Fruit fly (Drosophila melanogaster): Measurements from ENCODE around the gene CG15394.

The CG15394 gene

DNA sequence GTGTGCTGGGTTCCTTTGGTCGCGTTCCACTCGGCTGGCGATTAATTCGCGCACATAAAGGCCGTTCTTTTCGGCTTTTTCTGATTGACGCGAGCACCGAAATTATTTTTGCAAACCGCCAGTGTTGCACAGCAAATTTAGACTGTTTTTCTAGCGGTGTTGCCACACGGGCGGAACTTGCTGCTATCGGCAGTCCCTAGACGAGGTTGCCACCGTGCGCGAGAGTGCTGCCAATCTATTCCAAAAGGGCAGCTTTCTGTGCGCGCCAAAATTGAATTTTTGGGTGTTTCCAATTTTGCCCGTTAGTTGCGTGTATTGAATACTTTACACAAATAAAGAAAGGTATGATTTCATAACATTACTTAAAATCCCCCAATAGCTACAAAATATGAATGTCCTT, 6.4 kb upstream of the CG15394 start, which contains the start of gene Drp1:
Gene Drp1, minus strand, starts transcription at position 146 of the 400 bp plus-strand sequence.
- TF ChIP-seq CG6163 (GFP tag; IDR thresholded peaks at IDR 0.05) (peak; percentile 36; the same call in 2 of the 3 replicates), cyc (GFP tag; optimal IDR thresholded peaks at IDR 0.05) (peak; percentile 32), Eip75B (GFP tag; optimal IDR thresholded peaks at IDR 0.05) (peak; percentile 26), Hr39 (GFP tag; optimal IDR thresholded peaks at IDR 0.05) (peak; percentile 26), OdsH (GFP tag; optimal IDR thresholded peaks at IDR 0.05) (peak; percentile 6), CG3919 (GFP tag; optimal IDR thresholded peaks at IDR 0.05) (peak; percentile 31), svp (GFP tag) (no peak), vri (GFP tag; optimal IDR thresholded peaks at IDR 0.05) (peak; percentile 8), CG31627 (GFP tag; optimal IDR thresholded peaks at IDR 0.05) (peak; percentile 52), net (GFP tag; optimal IDR thresholded peaks at IDR 0.05) (no peak), lz (GFP tag; optimal IDR thresholded peaks at IDR 0.05) (peak; percentile 35), CG10669 (GFP tag; optimal IDR thresholded peaks at IDR 0.05) (no peak), CG3032 (tag; optimal IDR thresholded peaks at IDR 0.05) (peak; percentile 26), CG10631 (GFP tag; optimal IDR thresholded peaks at IDR 0.05) (peak; percentile 3)

DNA sequence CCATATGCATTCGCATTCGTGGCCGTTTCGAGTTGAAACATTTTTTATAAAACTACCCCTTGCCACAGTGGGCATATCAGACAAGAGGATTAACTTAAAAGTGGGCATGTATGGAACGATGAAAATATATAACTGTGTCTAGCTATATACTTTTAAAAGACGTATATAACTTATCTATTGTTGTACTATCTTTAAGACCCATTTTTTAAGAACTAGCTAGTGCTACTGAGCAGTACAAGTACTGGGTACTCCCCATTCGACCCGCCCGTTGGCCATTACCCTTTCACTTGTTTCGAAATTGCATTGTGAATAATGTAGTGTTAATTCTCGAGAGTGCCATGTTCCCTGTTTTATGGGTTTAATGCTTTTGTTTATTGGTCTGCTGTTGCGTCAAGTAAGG, 15.1 kb downstream of the CG15394 start:
- TF ChIP-seq vri (GFP tag; optimal IDR thresholded peaks at IDR 0.05) = no peak
- TF ChIP-seq fd59A (GFP tag; optimal IDR thresholded peaks at IDR 0.05) = no peak
- no peak for TF ChIP-seq CG1621 (tag; optimal IDR thresholded peaks at IDR 0.05)
- no peak for TF ChIP-seq CG32006 (GFP tag; optimal IDR thresholded peaks at IDR 0.05)
- peak; percentile 4 for TF ChIP-seq CG3919 (GFP tag; optimal IDR thresholded peaks at IDR 0.05)
- TF ChIP-seq net (GFP tag; optimal IDR thresholded peaks at IDR 0.05) = no peak
- TF ChIP-seq CG16779 (tag; optimal IDR thresholded peaks at IDR 0.05) = no peak
- TF ChIP-seq spab (GFP tag; optimal IDR thresholded peaks at IDR 0.05) = no peak
- no peak for TF ChIP-seq fkh (GFP tag; optimal IDR thresholded peaks at IDR 0.05)
- no peak for TF ChIP-seq CG6163 (GFP tag; IDR thresholded peaks at IDR 0.05)
- no peak for TF ChIP-seq CG10631 (GFP tag; optimal IDR thresholded peaks at IDR 0.05)
- peak; percentile 9 for TF ChIP-seq Sox102F (GFP tag; optimal IDR thresholded peaks at IDR 0.05)
- peak; percentile 15 for TF ChIP-seq cyc (GFP tag; optimal IDR thresholded peaks at IDR 0.05)
- no peak for TF ChIP-seq CG11762 (GFP tag; optimal IDR thresholded peaks at IDR 0.05; ENCODE audit: insufficient read depth)
- peak; percentile 5 for TF ChIP-seq Smox (GFP tag; optimal IDR thresholded peaks at IDR 0.05)
- peak; percentile 3 for TF ChIP-seq Ets21C (GFP tag; optimal IDR thresholded peaks at IDR 0.05)
- TF ChIP-seq Blimp-1 (GFP tag; optimal IDR thresholded peaks at IDR 0.05) = no peak
- no peak for TF ChIP-seq CG11294 (GFP tag; IDR thresholded peaks at IDR 0.05)
- no peak for TF ChIP-seq CG34406 (GFP tag; optimal IDR thresholded peaks at IDR 0.05)
- TF ChIP-seq dsx (GFP tag; optimal IDR thresholded peaks at IDR 0.05; ENCODE audit: poor library complexity, severe bottlenecking) = no peak
- TF ChIP-seq eg (GFP tag; IDR thresholded peaks at IDR 0.05) = no peak
- TF ChIP-seq Lpt (GFP tag; optimal IDR thresholded peaks at IDR 0.05) = no peak
- TF ChIP-seq pdm3 (GFP tag; optimal IDR thresholded peaks at IDR 0.05) = peak; percentile 36
- peak; percentile 10 for TF ChIP-seq lz (GFP tag; optimal IDR thresholded peaks at IDR 0.05)
- TF ChIP-seq CG10669 (GFP tag; optimal IDR thresholded peaks at IDR 0.05) = peak; percentile 25
- TF ChIP-seq acj6 (GFP tag; optimal IDR thresholded peaks at IDR 0.05) = peak; percentile 12
- TF ChIP-seq OdsH (GFP tag; optimal IDR thresholded peaks at IDR 0.05) = peak; percentile 13
- no peak for TF ChIP-seq CG11902 (GFP tag; optimal IDR thresholded peaks at IDR 0.05)
- TF ChIP-seq Hr39 (GFP tag; optimal IDR thresholded peaks at IDR 0.05) = peak; percentile 34
- peak; percentile 64 for TF ChIP-seq Eip78C (GFP tag)
- no peak for TF ChIP-seq CG6808 (GFP tag; optimal IDR thresholded peaks at IDR 0.05)
- no peak for TF ChIP-seq CG8632 (GFP tag; optimal IDR thresholded peaks at IDR 0.05)
- no peak for TF ChIP-seq salr (GFP tag; optimal IDR thresholded peaks at IDR 0.05)
- TF ChIP-seq CG31627 (GFP tag; optimal IDR thresholded peaks at IDR 0.05) = peak; percentile 18
- TF ChIP-seq svp (GFP tag) = peak; percentile 72
- no peak for TF ChIP-seq achi (GFP tag; optimal IDR thresholded peaks at IDR 0.05)
- no peak for TF ChIP-seq Sox15 (GFP tag; optimal IDR thresholded peaks at IDR 0.05)
- TF ChIP-seq Eip93F (GFP tag; optimal IDR thresholded peaks at IDR 0.05) = no peak
- TF ChIP-seq Sox14 (GFP tag; optimal IDR thresholded peaks at IDR 0.05) = no peak
- no peak for TF ChIP-seq Hr38 (GFP tag; optimal IDR thresholded peaks at IDR 0.05)
- TF ChIP-seq Ets96B (tag; optimal IDR thresholded peaks at IDR 0.05) = peak; percentile 3
- TF ChIP-seq CG9139 (GFP tag; optimal IDR thresholded peaks at IDR 0.05) = no peak
- no peak for TF ChIP-seq Hr4 (GFP tag; optimal IDR thresholded peaks at IDR 0.05)
- no peak for TF ChIP-seq CG6792 (GFP tag; optimal IDR thresholded peaks at IDR 0.05)
- TF ChIP-seq CG8119 (GFP tag; IDR thresholded peaks at IDR 0.05) = no peak
- TF ChIP-seq esn (GFP tag; optimal IDR thresholded peaks at IDR 0.05) = no peak
- TF ChIP-seq Met (GFP tag; optimal IDR thresholded peaks at IDR 0.05) = peak; percentile 30
